Worm (Caenorhabditis elegans) whole organism, L1 larva: ENCODE measurements around the gene nlp-33.

ENCODE experiments used
- C04F5.9 ChIP-seq: sonication (generic microtip); optimal IDR thresholded peaks from 2 replicates; lab custom pipeline; 2016; ENCODE audit warnings: missing genetic modification characterization, missing compliant biosample characterization
- C34B4.2 ChIP-seq: sonication (generic microtip); optimal IDR thresholded peaks from 2 replicates; lab custom pipeline; 2017; ENCODE audit warnings: mild to moderate bottlenecking, missing genetic modification characterization, missing compliant biosample characterization
- alr-1 ChIP-seq: fragments of 200-800 bp; sonication (Bioruptor generic); optimal IDR thresholded peaks from 2 replicates; lab custom pipeline; 2018; ENCODE audit warnings: borderline replicate concordance, mild to moderate bottlenecking, missing genetic modification characterization, missing compliant biosample characterization
- ama-1 ChIP-seq: fragments of 150-350 bp; optimal IDR thresholded peaks from 2 replicates; lab custom pipeline; 2014
- ceh-63 ChIP-seq: fragments of 200-800 bp; sonication (Bioruptor generic); optimal IDR thresholded peaks from 2 replicates; lab custom pipeline; 2018; ENCODE audit warnings: mild to moderate bottlenecking, missing genetic modification characterization, missing compliant biosample characterization
- ceh-90 ChIP-seq: sonication (generic microtip); optimal IDR thresholded peaks from 2 replicates; lab custom pipeline; 2016; ENCODE audit warnings: missing genetic modification characterization, missing compliant biosample characterization
- dpl-1 ChIP-seq, 3 experiments: fragments of 150-350 bp in 2 of 3; sonication (generic microtip) in 1 of 3; optimal IDR thresholded peaks; 2 replicates each; lab custom pipeline; 2014 to 2017; ENCODE audit warnings: missing biosample characterization in 3 of 3, missing genetic modification characterization in 3 of 3, missing genetic modification reagents in 3 of 3
- efl-1 ChIP-seq, 4 experiments: fragments of 150-350 bp; optimal IDR thresholded peaks in 3 of 4; peaks in 1 of 4; 1 replicate in 1 of 4; 2 replicates in 3 of 4; lab custom pipeline; 2014; ENCODE audit warnings: missing biosample characterization in 2 of 4, missing genetic modification characterization in 2 of 4, missing genetic modification reagents in 2 of 4
- efl-3 ChIP-seq: fragments of 200-800 bp; sonication (Bioruptor generic); optimal IDR thresholded peaks from 2 replicates; lab custom pipeline; 2018; ENCODE audit warnings: mild to moderate bottlenecking, missing genetic modification characterization, missing compliant biosample characterization
- egl-13 ChIP-seq: sonication (generic microtip); optimal IDR thresholded peaks from 2 replicates; lab custom pipeline; 2016; ENCODE audit warnings: missing genotype, missing genetic modification reagents, missing genetic modification characterization, missing compliant biosample characterization
- egl-27 ChIP-seq, 2 experiments: fragments of 150-350 bp in 1 of 2; sonication (generic microtip); optimal IDR thresholded peaks; 3 replicates each; lab custom pipeline; 2017 to 2018; ENCODE audit warnings: missing biosample characterization in 2 of 2, missing genetic modification characterization in 2 of 2, missing genetic modification reagents in 2 of 2
- ets-5 ChIP-seq: fragments of 200-800 bp; sonication (Bioruptor generic); IDR thresholded peaks from 2 replicates; pipeline ENCODE4 v1.3.6; 2022; ENCODE audit warnings: missing genetic modification characterization, missing compliant biosample characterization
- fkh-10 ChIP-seq: sonication (generic microtip); optimal IDR thresholded peaks from 2 replicates; lab custom pipeline; 2017; ENCODE audit warnings: missing biosample characterization, missing genetic modification reagents, missing genetic modification characterization
- hlh-17 ChIP-seq: fragments of 200-800 bp; sonication (Bioruptor generic); optimal IDR thresholded peaks from 2 replicates; lab custom pipeline; 2018; ENCODE audit warnings: missing genetic modification characterization, mild to moderate bottlenecking, missing compliant biosample characterization, moderate library complexity, borderline replicate concordance
- hpl-2 ChIP-seq: fragments of 150-350 bp; optimal IDR thresholded peaks from 2 replicates; lab custom pipeline; 2014; ENCODE audit warnings: missing biosample characterization, missing genetic modification reagents, missing genetic modification characterization
- lin-13 ChIP-seq: fragments of 150-350 bp; optimal IDR thresholded peaks from 2 replicates; lab custom pipeline; 2014; ENCODE audit warnings: missing biosample characterization, missing genetic modification reagents, missing genetic modification characterization
- lin-14 ChIP-seq: fragments of 200-800 bp; sonication (Bioruptor generic); optimal IDR thresholded peaks from 2 replicates; lab custom pipeline; 2018; ENCODE audit warnings: mild to moderate bottlenecking, missing genetic modification characterization, moderate library complexity, missing compliant biosample characterization
- lin-15B ChIP-seq: fragments of 150-350 bp; sonication (generic microtip); optimal IDR thresholded peaks from 3 replicates; lab custom pipeline; 2014; ENCODE audit warnings: missing biosample characterization, missing genetic modification characterization
- lin-35 ChIP-seq, 2 experiments: fragments of 150-350 bp; optimal IDR thresholded peaks; 2 replicates each; lab custom pipeline; 2014; ENCODE audit warnings: missing biosample characterization in 2 of 2, missing genetic modification characterization in 2 of 2, missing genetic modification reagents in 2 of 2
- lin-39 ChIP-seq: fragments of 150-350 bp; optimal IDR thresholded peaks from 2 replicates; lab custom pipeline; 2014; ENCODE audit warnings: missing biosample characterization, missing genetic modification reagents, missing genetic modification characterization
- lsy-2 ChIP-seq, 2 experiments: fragments of 150-350 bp; optimal IDR thresholded peaks; 2 replicates each; lab custom pipeline; 2014; ENCODE audit warnings: missing biosample characterization in 2 of 2, missing genetic modification characterization in 2 of 2
- mdl-1 ChIP-seq, 2 experiments: fragments of 150-350 bp; optimal IDR thresholded peaks; 2 replicates each; lab custom pipeline; 2014 to 2017; ENCODE audit warnings: missing biosample characterization in 2 of 2, missing genetic modification characterization in 2 of 2, inconsistent platforms in 1 of 2
- mep-1 ChIP-seq: fragments of 150-350 bp; optimal IDR thresholded peaks from 2 replicates; lab custom pipeline; 2014; ENCODE audit warnings: missing biosample characterization, missing genetic modification characterization
- nhr-20 ChIP-seq: sonication (generic microtip); optimal IDR thresholded peaks from 2 replicates; lab custom pipeline; 2016; ENCODE audit warnings: mild to moderate bottlenecking, missing genetic modification characterization, missing compliant biosample characterization
- nhr-237 ChIP-seq: fragments of 150-350 bp; optimal IDR thresholded peaks from 2 replicates; lab custom pipeline; 2014; ENCODE audit warnings: missing biosample characterization, missing genetic modification characterization
- nhr-47 ChIP-seq: sonication (generic microtip); optimal IDR thresholded peaks from 2 replicates; lab custom pipeline; 2016; ENCODE audit warnings: mild to moderate bottlenecking, missing genetic modification characterization, moderate library complexity, missing compliant biosample characterization
- nhr-71 ChIP-seq: sonication (generic microtip); optimal IDR thresholded peaks from 2 replicates; lab custom pipeline; 2016; ENCODE audit warnings: mild to moderate bottlenecking, missing genetic modification characterization, moderate library complexity, missing compliant biosample characterization
- nhr-76 ChIP-seq: sonication (generic microtip); optimal IDR thresholded peaks from 2 replicates; lab custom pipeline; 2017; ENCODE audit warnings: missing biosample characterization, missing genetic modification characterization
- nhr-77 ChIP-seq: fragments of 150-350 bp; optimal IDR thresholded peaks from 2 replicates; lab custom pipeline; 2014; ENCODE audit warnings: missing biosample characterization, missing genetic modification characterization
- nhr-84 ChIP-seq: sonication (generic microtip); optimal IDR thresholded peaks from 2 replicates; lab custom pipeline; 2017; ENCODE audit warnings: missing biosample characterization, missing genetic modification characterization
- nhr-85 ChIP-seq: sonication (generic microtip); peaks from one replicate; lab custom pipeline; 2016; ENCODE audit warnings: missing genetic modification characterization, inconsistent platforms, missing compliant biosample characterization
- nhr-90 ChIP-seq: sonication (generic microtip); optimal IDR thresholded peaks from 2 replicates; lab custom pipeline; 2016; ENCODE audit warnings: mild to moderate bottlenecking, missing genetic modification characterization, missing compliant biosample characterization; ENCODE audit not compliant: poor library complexity
- rnt-1 ChIP-seq: sonication (generic microtip); optimal IDR thresholded peaks from 2 replicates; lab custom pipeline; 2016; ENCODE audit warnings: mild to moderate bottlenecking, missing genetic modification characterization, moderate library complexity, missing compliant biosample characterization
- snpc-4 ChIP-seq: fragments of 150-350 bp; optimal IDR thresholded peaks from 2 replicates; lab custom pipeline; 2014; ENCODE audit warnings: missing biosample characterization, missing genetic modification characterization
- snu-23 ChIP-seq: sonication (generic microtip); optimal IDR thresholded peaks from 2 replicates; lab custom pipeline; 2016; ENCODE audit warnings: missing genetic modification characterization, missing compliant biosample characterization
- sox-4 ChIP-seq: sonication (generic microtip); optimal IDR thresholded peaks from 2 replicates; lab custom pipeline; 2016; ENCODE audit warnings: missing genetic modification characterization, missing compliant biosample characterization
- sup-37 ChIP-seq: fragments of 200-800 bp; sonication (Bioruptor generic); optimal IDR thresholded peaks from 2 replicates; lab custom pipeline; 2018; ENCODE audit warnings: mild to moderate bottlenecking, missing genetic modification characterization, missing compliant biosample characterization
- tlp-1 ChIP-seq: fragments of 150-350 bp; optimal IDR thresholded peaks from 2 replicates; lab custom pipeline; 2014; ENCODE audit warnings: missing biosample characterization, missing genetic modification characterization
- unc-130 ChIP-seq: fragments of 150-350 bp; optimal IDR thresholded peaks from 2 replicates; lab custom pipeline; 2017; ENCODE audit warnings: missing biosample characterization, missing genetic modification characterization, inconsistent platforms
- unc-30 ChIP-seq: sonication (generic microtip); optimal IDR thresholded peaks from 2 replicates; lab custom pipeline; 2017; ENCODE audit warnings: missing biosample characterization, missing genetic modification characterization
- unc-86 ChIP-seq: sonication (generic microtip); optimal IDR thresholded peaks from 2 replicates; lab custom pipeline; 2016; ENCODE audit warnings: missing genetic modification characterization, missing compliant biosample characterization
- vab-15 ChIP-seq: sonication (generic microtip); optimal IDR thresholded peaks from 2 replicates; lab custom pipeline; 2017; ENCODE audit warnings: missing genotype, mild to moderate bottlenecking, missing genetic modification characterization, missing compliant biosample characterization
- xbp-1 ChIP-seq: sonication (generic microtip); optimal IDR thresholded peaks from 2 replicates; lab custom pipeline; 2016; ENCODE audit warnings: missing genetic modification characterization, missing compliant biosample characterization
- ztf-11 ChIP-seq, 2 experiments: sonication (generic microtip); optimal IDR thresholded peaks; 2 replicates each; lab custom pipeline; 2016 to 2017; ENCODE audit warnings: missing genetic modification characterization in 2 of 2, missing biosample characterization in 1 of 2, missing compliant biosample characterization in 1 of 2
- ztf-4 ChIP-seq: fragments of 150-350 bp; optimal IDR thresholded peaks from 2 replicates; lab custom pipeline; 2014; ENCODE audit warnings: missing biosample characterization, missing genetic modification characterization

Gene nlp-33

ce11 chrV:11118179-11118725, 28.9 kb upstream of the nlp-33 start:
- TF ChIP-seq nhr-20 (tag; lab: Kevin White, UChicago) (peak; percentile 16), hlh-17 (GFP tag; lab: Kevin White, UChicago) (no peak), lin-35 (GFP tag; optimal IDR thresholded peaks at IDR 0.05; lab: Kevin White, UChicago) (peak in 1 of 2 experiments; percentile 11), nhr-90 (tag; lab: Kevin White, UChicago) (peak; percentile 61), C04F5.9 (tag; lab: Kevin White, UChicago) (no peak), ama-1 (lab: Kevin White, UChicago) (peak; percentile 20), nhr-47 (peak; percentile 15), ztf-11 (tag; optimal IDR thresholded peaks at IDR 0.05; lab: Kevin White, UChicago) (peak in 1 of 2 experiments; percentile 3), C34B4.2 (no peak), nhr-71 (peak; percentile 56), ets-5 (no peak), efl-1 (optimal IDR thresholded peaks at IDR 0.05; lab: Kevin White, UChicago) (peak in 1 of 2 experiments; percentile 15), efl-1 (GFP tag; optimal IDR thresholded peaks at IDR 0.05 in 1 of 2; lab: Kevin White, UChicago) (peak in 1 of 2 experiments; percentile 71), ztf-4 (tag; lab: Kevin White, UChicago) (peak; percentile 60), lin-14 (no peak), mdl-1 (tag; optimal IDR thresholded peaks at IDR 0.05; lab: Kevin White, UChicago) (no peak)

ce11 chrV:11119294-11119755, 27.8 kb upstream of the nlp-33 start, which contains the start of gene scb-1:
TSS of gene scb-1 (minus strand) at chrV:11119705.
- TF ChIP-seq nhr-71 (peak; percentile 20), fkh-10 (GFP tag; lab: Kevin White, UChicago) (no peak), rnt-1 (no peak), ama-1 (lab: Kevin White, UChicago) (peak; percentile 87), nhr-90 (tag; lab: Kevin White, UChicago) (peak; percentile 9), efl-1 (optimal IDR thresholded peaks at IDR 0.05; lab: Kevin White, UChicago) (no peak), efl-1 (GFP tag; optimal IDR thresholded peaks at IDR 0.05 in 1 of 2; lab: Kevin White, UChicago) (peak in 1 of 2 experiments; percentile 28), nhr-85 (peak; percentile 32)

ce11 chrV:11121247-11121646, 25.9 kb upstream of the nlp-33 start:
- TF ChIP-seq efl-1 (optimal IDR thresholded peaks at IDR 0.05; lab: Kevin White, UChicago), result peak; percentile 41 to 43
- TF ChIP-seq efl-1 (GFP tag; optimal IDR thresholded peaks at IDR 0.05 in 1 of 2; lab: Kevin White, UChicago), result peak in 1 of 2 experiments; percentile 36
- TF ChIP-seq unc-86 (tag; lab: Kevin White, UChicago), result no peak
- no peak for TF ChIP-seq lin-39 (tag; lab: Kevin White, UChicago)
- no peak for TF ChIP-seq sox-4 (tag; lab: Kevin White, UChicago)
- TF ChIP-seq xbp-1 (tag; lab: Kevin White, UChicago), result no peak
- no peak for TF ChIP-seq ceh-63 (GFP tag; lab: Kevin White, UChicago)
- TF ChIP-seq lin-15B, result peak; percentile 4
- TF ChIP-seq nhr-76 (tag; lab: Kevin White, UChicago), result no peak
- no peak for TF ChIP-seq nhr-84 (tag; lab: Kevin White, UChicago)
- TF ChIP-seq tlp-1 (tag; lab: Kevin White, UChicago), result no peak
- peak; percentile 74 for TF ChIP-seq snu-23
- TF ChIP-seq mdl-1 (tag; optimal IDR thresholded peaks at IDR 0.05; lab: Kevin White, UChicago), result peak in 1 of 2 experiments; percentile 84
- peak; percentile 56 for TF ChIP-seq mep-1 (tag; lab: Kevin White, UChicago)
- peak; percentile 49 for TF ChIP-seq nhr-20 (tag; lab: Kevin White, UChicago)
- peak in 2 of 3 experiments; percentile 30 to 63 for TF ChIP-seq dpl-1 (GFP tag; optimal IDR thresholded peaks at IDR 0.05; lab: Kevin White, UChicago)
- TF ChIP-seq unc-130, result peak; percentile 48
- no peak for TF ChIP-seq unc-30
- no peak for TF ChIP-seq sup-37 (GFP tag; lab: Kevin White, UChicago)
- TF ChIP-seq lsy-2 (tag; optimal IDR thresholded peaks at IDR 0.05; lab: Kevin White, UChicago), result peak; percentile 44 to 65
- no peak for TF ChIP-seq nhr-237 (tag; lab: Kevin White, UChicago)
- no peak for TF ChIP-seq snpc-4
- TF ChIP-seq C34B4.2, result no peak
- no peak for TF ChIP-seq egl-27 (tag; optimal IDR thresholded peaks at IDR 0.05; lab: Kevin White, UChicago)
- peak; percentile 67 for TF ChIP-seq nhr-71
- TF ChIP-seq efl-3 (GFP tag; lab: Kevin White, UChicago), result no peak
- TF ChIP-seq rnt-1, result peak; percentile 25
- no peak for TF ChIP-seq nhr-77
- TF ChIP-seq hlh-17 (GFP tag; lab: Kevin White, UChicago), result no peak
- TF ChIP-seq nhr-85, result no peak
- TF ChIP-seq hpl-2 (GFP tag; lab: Kevin White, UChicago), result no peak
- no peak for TF ChIP-seq alr-1 (tag; lab: Kevin White, UChicago)
- TF ChIP-seq lin-13 (GFP tag; lab: Kevin White, UChicago), result no peak
- no peak for TF ChIP-seq nhr-90 (tag; lab: Kevin White, UChicago)
- no peak for TF ChIP-seq vab-15 (tag; lab: Kevin White, UChicago)
- no peak for TF ChIP-seq egl-13 (tag; lab: Kevin White, UChicago)
- no peak for TF ChIP-seq ceh-90 (tag; lab: Kevin White, UChicago)
